Worm (Caenorhabditis elegans) whole organism, mixed stage, embryonic: Measurements from ENCODE around the gene ugt-21.

ENCODE experiments used
- bed-3 ChIP-seq: fragments of 200-800 bp; sonication (Bioruptor generic); optimal IDR thresholded peaks from 3 replicates; lab custom pipeline; 2018; ENCODE audit warnings: mild to moderate bottlenecking, missing genetic modification characterization, moderate library complexity, missing compliant biosample characterization
- ces-1 ChIP-seq: fragments of 150-350 bp; optimal IDR thresholded peaks from 2 replicates; lab custom pipeline; 2014; ENCODE audit warnings: missing biosample characterization, missing genetic modification reagents, missing genetic modification characterization
- elt-1 ChIP-seq: sonication (generic microtip); optimal IDR thresholded peaks from 2 replicates; lab custom pipeline; 2017; ENCODE audit warnings: missing genetic modification characterization, mild to moderate bottlenecking, missing compliant biosample characterization, antibody characterized with exemption, moderate library complexity, borderline replicate concordance; ENCODE audit not compliant: insufficient read depth
- hlh-1 ChIP-seq: fragments of 150-350 bp; optimal IDR thresholded peaks from 2 replicates; lab custom pipeline; 2014; ENCODE audit warnings: missing biosample characterization, missing genetic modification reagents, missing genetic modification characterization
- lin-13 ChIP-seq: fragments of 150-350 bp; optimal IDR thresholded peaks from 2 replicates; lab custom pipeline; 2014; ENCODE audit warnings: missing biosample characterization, missing genetic modification characterization
- mab-5 ChIP-seq: fragments of 150-350 bp; optimal IDR thresholded peaks from 2 replicates; lab custom pipeline; 2014; ENCODE audit warnings: missing biosample characterization, missing genetic modification characterization
- mep-1 ChIP-seq: fragments of 150-350 bp; optimal IDR thresholded peaks from 2 replicates; lab custom pipeline; 2017; ENCODE audit warnings: missing biosample characterization, missing genetic modification reagents, missing genetic modification characterization, inconsistent platforms
- nhr-12 ChIP-seq: fragments of 150-350 bp; optimal IDR thresholded peaks from 2 replicates; lab custom pipeline; 2014; ENCODE audit warnings: missing biosample characterization, missing genetic modification characterization
- nhr-2 ChIP-seq: fragments of 150-350 bp; optimal IDR thresholded peaks from 2 replicates; lab custom pipeline; 2014; ENCODE audit warnings: missing biosample characterization, missing genetic modification characterization
- nhr-28 ChIP-seq: fragments of 150-350 bp; optimal IDR thresholded peaks from 2 replicates; lab custom pipeline; 2014; ENCODE audit warnings: missing biosample characterization, missing genetic modification characterization
- pha-4 ChIP-seq: fragments of 150-350 bp; optimal IDR thresholded peaks from 2 replicates; lab custom pipeline; 2018; ENCODE audit warnings: missing biosample characterization, missing genetic modification reagents, missing genetic modification characterization
- snpc-4 ChIP-seq: fragments of 150-350 bp; optimal IDR thresholded peaks from 2 replicates; lab custom pipeline; 2014; ENCODE audit warnings: missing biosample characterization, missing genetic modification characterization
- unc-62 ChIP-seq: fragments of 150-350 bp; optimal IDR thresholded peaks from 2 replicates; lab custom pipeline; 2014; ENCODE audit warnings: missing biosample characterization, missing genetic modification reagents, missing genetic modification characterization

ce11 chrIV:9450375-9450774 lies 49.7 kb upstream of the ugt-21 start, which contains the start of gene cpin-1:
- TF ChIP-seq nhr-28 (tag; lab: Kevin White, UChicago) (no peak), nhr-12 (tag; lab: Kevin White, UChicago) (no peak), bed-3 (GFP tag; lab: Kevin White, UChicago) (no peak), mab-5 (tag; lab: Kevin White, UChicago) (no peak), unc-62 (GFP tag; lab: Kevin White, UChicago) (no peak), elt-1 (tag; lab: Kevin White, UChicago) (no peak), ces-1 (GFP tag; lab: Kevin White, UChicago) (no peak), nhr-2 (tag; lab: Kevin White, UChicago) (no peak), snpc-4 (tag; lab: Kevin White, UChicago) (no peak), lin-13 (tag; lab: Kevin White, UChicago) (no peak), mep-1 (tag; lab: Kevin White, UChicago) (no peak), hlh-1 (tag; lab: Kevin White, UChicago) (no peak), pha-4 (tag; lab: Kevin White, UChicago) (no peak)
